Fruit fly (Drosophila melanogaster) whole organism, embryonic: ENCODE measurements around the gene tho2.

Experiments
- CG12942 ChIP-seq: fragments of 200-800 bp; sonication (Bioruptor generic); optimal IDR thresholded peaks from 3 replicates; lab custom pipeline; 2016; ENCODE audit warnings: missing biosample characterization, missing genetic modification characterization
- pfk ChIP-seq: fragments of 200-800 bp; sonication (Bioruptor generic); optimal IDR thresholded peaks from 2 replicates; lab custom pipeline; 2018; ENCODE audit warnings: missing biosample characterization, mild to moderate bottlenecking, missing genetic modification characterization, moderate library complexity

DNA sequence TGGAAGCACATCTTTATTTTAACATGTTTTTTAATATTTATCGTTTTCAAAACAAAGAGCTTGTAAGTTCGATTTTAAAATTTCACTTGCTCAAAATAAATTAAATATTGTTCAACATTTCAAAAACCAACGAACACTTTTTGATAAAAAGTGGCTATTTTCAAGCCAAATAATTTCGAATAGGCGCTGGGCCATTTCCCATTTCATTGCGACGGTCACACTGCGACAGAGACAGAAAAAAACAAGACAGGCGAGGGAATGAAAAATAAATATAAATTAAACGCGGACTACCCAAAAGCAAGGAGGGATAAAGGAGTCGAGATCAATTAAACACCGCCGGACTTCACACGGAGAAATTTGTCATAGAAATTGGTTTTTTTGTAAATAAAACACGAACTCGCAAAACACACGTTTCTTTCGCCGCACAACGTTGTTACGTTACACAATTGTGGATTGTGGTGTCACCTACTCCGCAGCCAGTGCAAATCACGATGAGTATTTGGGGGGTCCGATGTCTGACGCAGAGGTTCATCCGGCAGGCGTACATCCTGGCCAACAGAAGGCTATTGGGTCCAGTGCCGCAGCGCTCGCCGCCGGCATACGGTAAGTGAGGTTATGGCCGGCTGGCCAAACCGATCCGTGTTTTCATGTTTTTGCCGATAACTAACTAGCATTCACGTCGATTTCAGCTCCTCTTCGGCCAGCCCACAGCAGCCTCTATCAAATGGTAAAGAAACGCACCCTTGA is 6.7 kb upstream of the tho2 start, which contains the start of gene AIF:
- TF ChIP-seq pfk (GFP tag; lab: Kevin White, UChicago) (no peak), CG12942 (GFP tag; lab: Kevin White, UChicago) (no peak)
